Fruit fly (Drosophila melanogaster) S2 (cell line): ENCODE measurements around the gene CG1640.

Experiments
- CG8478 ChIP-seq: fragments of >200 bp; optimal IDR thresholded peaks from 2 replicates; lab custom pipeline; 2018
- CTCF ChIP-seq, 2 experiments: fragments of >200 bp; optimal IDR thresholded peaks; 2 replicates each; lab custom pipeline; 2018

dm6 chrX:13320697-13321445, 49.5 kb upstream of the CG1640 start:
- TF ChIP-seq CG8478 (lab: Kevin White, UChicago) (no peak), CTCF (optimal IDR thresholded peaks at IDR 0.05; lab: Kevin White, UChicago) (no peak)
